Worm (Caenorhabditis elegans) whole organism, L4 larva: ENCODE data around the gene chpf-1.

Experiments used
- F44E2.7 ChIP-seq: fragments of 200-800 bp; sonication (Bioruptor generic); IDR thresholded peaks from 2 replicates; pipeline ENCODE4 v2.1.2; 2022; ENCODE audit warnings: missing genetic modification characterization, missing compliant biosample characterization
- F49E8.2 ChIP-seq: sonication (generic microtip); optimal IDR thresholded peaks from 2 replicates; lab custom pipeline; 2016; ENCODE audit warnings: missing compliant biosample characterization, mild to moderate bottlenecking, missing genetic modification characterization, borderline replicate concordance
- T20F7.1 ChIP-seq: fragments of 200-800 bp; sonication (Bioruptor generic); optimal IDR thresholded peaks from 2 replicates; lab custom pipeline; 2018; ENCODE audit warnings: mild to moderate bottlenecking, missing genetic modification characterization, missing compliant biosample characterization
- Y48G9A.11 ChIP-seq: fragments of 200-800 bp; sonication (Bioruptor generic); IDR thresholded peaks from 2 replicates; pipeline ENCODE4 v1.3.6; 2022; ENCODE audit warnings: missing genetic modification reagents, missing genetic modification characterization, missing compliant biosample characterization
- Y75B8A.6 ChIP-seq: fragments of 200-800 bp; sonication (Bioruptor generic); IDR thresholded peaks from 2 replicates; pipeline ENCODE4 v1.3.6; 2022; ENCODE audit warnings: missing genetic modification reagents, missing genetic modification characterization, missing compliant biosample characterization
- ZK337.2 ChIP-seq: fragments of 200-800 bp; sonication (Bioruptor generic); IDR thresholded peaks from 2 replicates; pipeline ENCODE4 v1.3.6; 2022; ENCODE audit warnings: missing genetic modification reagents, missing genetic modification characterization, missing compliant biosample characterization
- aly-2 ChIP-seq: sonication (generic microtip); optimal IDR thresholded peaks from 2 replicates; lab custom pipeline; 2018; ENCODE audit warnings: missing biosample characterization, missing genetic modification characterization
- ama-1 ChIP-seq: fragments of 150-350 bp; optimal IDR thresholded peaks from 2 replicates; lab custom pipeline; 2014; ENCODE audit warnings: inconsistent platforms, mixed read lengths
- arid-1 ChIP-seq: fragments of 200-800 bp; sonication (Bioruptor generic); conservative IDR thresholded peaks from 2 replicates; pipeline ENCODE4 v1.3.6; 2022; ENCODE audit warnings: missing genetic modification reagents, missing genetic modification characterization, missing compliant biosample characterization
- ceh-28 ChIP-seq: fragments of 150-350 bp; optimal IDR thresholded peaks from 2 replicates; lab custom pipeline; 2014; ENCODE audit warnings: missing biosample characterization, missing genetic modification reagents, missing genetic modification characterization
- ceh-82 ChIP-seq: sonication (generic microtip); optimal IDR thresholded peaks from 2 replicates; lab custom pipeline; 2017; ENCODE audit warnings: missing biosample characterization, missing genetic modification characterization
- ctbp-1 ChIP-seq: fragments of 200-800 bp; sonication (Bioruptor generic); IDR thresholded peaks from 2 replicates; pipeline ENCODE4 v1.3.6; 2022; ENCODE audit warnings: missing genetic modification reagents, missing genetic modification characterization, missing compliant biosample characterization
- daf-12 ChIP-seq: fragments of 150-350 bp; optimal IDR thresholded peaks from 2 replicates; lab custom pipeline; 2014; ENCODE audit warnings: missing biosample characterization, missing genetic modification reagents, missing genetic modification characterization
- daf-16 ChIP-seq, 3 experiments: sonication (generic microtip); optimal IDR thresholded peaks; 2 replicates each; lab custom pipeline; 2016 to 2017; ENCODE audit warnings: missing genetic modification characterization in 3 of 3, missing genetic modification reagents in 3 of 3, mild to moderate bottlenecking in 2 of 3, missing compliant biosample characterization in 2 of 3, missing biosample characterization in 1 of 3, moderate library complexity in 1 of 3
- dmd-6 ChIP-seq: fragments of 200-800 bp; sonication (Bioruptor generic); IDR thresholded peaks from 2 replicates; pipeline ENCODE4 v1.3.6; 2022; ENCODE audit warnings: missing genetic modification reagents, missing genetic modification characterization, missing compliant biosample characterization
- dmd-9 ChIP-seq: fragments of 200-800 bp; sonication (Bioruptor generic); IDR thresholded peaks from 2 replicates; pipeline ENCODE4 v1.3.6; 2022; ENCODE audit warnings: missing genetic modification reagents, missing genetic modification characterization, missing compliant biosample characterization
- dpl-1 ChIP-seq: fragments of 150-350 bp; optimal IDR thresholded peaks from 2 replicates; lab custom pipeline; 2014; ENCODE audit warnings: missing biosample characterization, missing genetic modification reagents, missing genetic modification characterization
- dve-1 ChIP-seq: sonication (generic microtip); optimal IDR thresholded peaks from 2 replicates; lab custom pipeline; 2017; ENCODE audit warnings: antibody characterized with exemption, mild to moderate bottlenecking, missing genetic modification characterization, missing compliant biosample characterization; ENCODE audit not compliant: insufficient read depth
- egl-43 ChIP-seq: fragments of 200-800 bp; sonication (Bioruptor generic); IDR thresholded peaks from 2 replicates; pipeline ENCODE4 v1.3.6; 2022; ENCODE audit warnings: missing genetic modification reagents, missing genetic modification characterization, missing compliant biosample characterization
- fkh-10 ChIP-seq: fragments of 150-350 bp; optimal IDR thresholded peaks from 2 replicates; lab custom pipeline; 2014; ENCODE audit warnings: missing biosample characterization, missing genetic modification reagents, missing genetic modification characterization
- fos-1 ChIP-seq: fragments of 150-350 bp; optimal IDR thresholded peaks from 2 replicates; lab custom pipeline; 2014; ENCODE audit warnings: missing biosample characterization, missing genetic modification characterization
- gei-8 ChIP-seq: fragments of 200-800 bp; sonication (Bioruptor generic); optimal IDR thresholded peaks from 2 replicates; lab custom pipeline; 2018; ENCODE audit warnings: mild to moderate bottlenecking, missing genetic modification characterization, missing compliant biosample characterization
- hif-1 ChIP-seq, 2 experiments: sonication (generic microtip); optimal IDR thresholded peaks; 2 replicates each; lab custom pipeline; 2016 to 2017; ENCODE audit warnings: missing compliant biosample characterization in 2 of 2, missing genetic modification characterization in 2 of 2, missing genetic modification reagents in 2 of 2, missing genotype in 2 of 2, mild to moderate bottlenecking in 1 of 2
- hlh-11 ChIP-seq: fragments of 200-800 bp; sonication (Bioruptor generic); optimal IDR thresholded peaks from 2 replicates; lab custom pipeline; 2018; ENCODE audit warnings: mild to moderate bottlenecking, missing genetic modification characterization, missing compliant biosample characterization
- hlh-30 ChIP-seq: sonication (generic microtip); optimal IDR thresholded peaks from 2 replicates; lab custom pipeline; 2017; ENCODE audit warnings: antibody characterized with exemption, mild to moderate bottlenecking, missing genetic modification characterization, missing compliant biosample characterization; ENCODE audit not compliant: insufficient read depth
- jun-1 ChIP-seq: fragments of 150-350 bp; optimal IDR thresholded peaks from 2 replicates; lab custom pipeline; 2014; ENCODE audit warnings: missing biosample characterization, missing genetic modification reagents, missing genetic modification characterization
- lin-1 ChIP-seq: fragments of 200-800 bp; sonication (Bioruptor generic); IDR thresholded peaks from 2 replicates; pipeline ENCODE4 v1.3.6; 2022; ENCODE audit warnings: missing genetic modification reagents, missing genetic modification characterization, missing compliant biosample characterization
- lin-13 ChIP-seq: fragments of 150-350 bp; optimal IDR thresholded peaks from 2 replicates; lab custom pipeline; 2014; ENCODE audit warnings: missing biosample characterization, missing genetic modification reagents, missing genetic modification characterization
- lin-29 ChIP-seq: fragments of 200-800 bp; sonication (Bioruptor generic); IDR thresholded peaks from 2 replicates; pipeline ENCODE4 v1.3.6; 2022; ENCODE audit warnings: missing genetic modification reagents, missing genetic modification characterization, missing compliant biosample characterization
- lin-38 ChIP-seq: fragments of 200-800 bp; sonication (Bioruptor generic); IDR thresholded peaks from 2 replicates; pipeline ENCODE4 v1.3.6; 2022; ENCODE audit warnings: missing genetic modification reagents, missing genetic modification characterization, missing compliant biosample characterization
- lir-3 ChIP-seq: sonication (generic microtip); optimal IDR thresholded peaks from 2 replicates; lab custom pipeline; 2016; ENCODE audit warnings: mild to moderate bottlenecking, missing genetic modification characterization, missing compliant biosample characterization
- lsy-2 ChIP-seq, 2 experiments: fragments of 150-350 bp in 1 of 2; sonication (generic microtip) in 1 of 2; optimal IDR thresholded peaks; 2 replicates each; lab custom pipeline; 2014 to 2017; ENCODE audit warnings: missing biosample characterization in 2 of 2, missing genetic modification characterization in 2 of 2
- mdl-1 ChIP-seq, 2 experiments: fragments of 150-350 bp in 1 of 2; sonication (generic microtip) in 1 of 2; optimal IDR thresholded peaks; 2 replicates each; lab custom pipeline; 2014 to 2017; ENCODE audit warnings: missing biosample characterization in 2 of 2, missing genetic modification characterization in 2 of 2
- mes-2 ChIP-seq: sonication (generic microtip); optimal IDR thresholded peaks from 2 replicates; lab custom pipeline; 2016; ENCODE audit warnings: missing genotype, mild to moderate bottlenecking, missing genetic modification characterization, missing compliant biosample characterization; ENCODE audit not compliant: poor library complexity, severe bottlenecking
- mxl-2 ChIP-seq: fragments of 200-800 bp; sonication (Bioruptor generic); conservative IDR thresholded peaks from 2 replicates; pipeline ENCODE4 v1.3.6; 2022; ENCODE audit warnings: missing genetic modification reagents, missing genetic modification characterization, missing compliant biosample characterization
- mxl-3 ChIP-seq: fragments of 200-800 bp; sonication (Bioruptor generic); optimal IDR thresholded peaks from 2 replicates; lab custom pipeline; 2018; ENCODE audit warnings: mild to moderate bottlenecking, missing genetic modification characterization, missing compliant biosample characterization
- nhr-11 ChIP-seq: fragments of 150-350 bp; optimal IDR thresholded peaks from 2 replicates; lab custom pipeline; 2014; ENCODE audit warnings: missing biosample characterization, missing genetic modification characterization
- nhr-28 ChIP-seq: fragments of 150-350 bp; optimal IDR thresholded peaks from 2 replicates; lab custom pipeline; 2014; ENCODE audit warnings: missing biosample characterization, missing genetic modification characterization
- nhr-42 ChIP-seq: fragments of 200-800 bp; sonication (Bioruptor generic); IDR thresholded peaks from 2 replicates; pipeline ENCODE4 v1.3.6; 2022; ENCODE audit warnings: missing genetic modification characterization, missing compliant biosample characterization
- saeg-2 ChIP-seq: fragments of 200-800 bp; sonication (Bioruptor generic); IDR thresholded peaks from 2 replicates; pipeline ENCODE4 v1.3.6; 2022; ENCODE audit warnings: missing genetic modification reagents, missing genetic modification characterization, missing compliant biosample characterization
- skn-1 ChIP-seq: fragments of 150-350 bp; optimal IDR thresholded peaks from 2 replicates; lab custom pipeline; 2014; ENCODE audit warnings: missing biosample characterization, missing genetic modification characterization
- tag-97 ChIP-seq: fragments of 200-800 bp; sonication (Bioruptor generic); IDR thresholded peaks from 2 replicates; pipeline ENCODE4 v1.3.6; 2022; ENCODE audit warnings: missing genetic modification characterization, missing compliant biosample characterization
- unc-130 ChIP-seq: sonication (generic microtip); optimal IDR thresholded peaks from 2 replicates; lab custom pipeline; 2016; ENCODE audit warnings: missing genetic modification reagents, missing genetic modification characterization, missing compliant biosample characterization
- unc-62 ChIP-seq, 3 experiments: fragments of 150-350 bp in 1 of 3; sonication (generic microtip); optimal IDR thresholded peaks in 2 of 3; peaks in 1 of 3; 1 replicate in 1 of 3; 2 replicates in 2 of 3; lab custom pipeline; 2014 to 2017; ENCODE audit warnings: missing biosample characterization in 3 of 3, missing genetic modification characterization in 3 of 3, missing genetic modification reagents in 3 of 3, missing genotype in 1 of 3
- zag-1 ChIP-seq: fragments of 150-350 bp; optimal IDR thresholded peaks from 2 replicates; lab custom pipeline; 2014; ENCODE audit warnings: missing biosample characterization, missing genetic modification characterization
- zfp-2 ChIP-seq: sonication (generic microtip); optimal IDR thresholded peaks from 2 replicates; lab custom pipeline; 2016; ENCODE audit warnings: mild to moderate bottlenecking, missing genetic modification characterization, missing compliant biosample characterization

The chpf-1 gene

DNA sequence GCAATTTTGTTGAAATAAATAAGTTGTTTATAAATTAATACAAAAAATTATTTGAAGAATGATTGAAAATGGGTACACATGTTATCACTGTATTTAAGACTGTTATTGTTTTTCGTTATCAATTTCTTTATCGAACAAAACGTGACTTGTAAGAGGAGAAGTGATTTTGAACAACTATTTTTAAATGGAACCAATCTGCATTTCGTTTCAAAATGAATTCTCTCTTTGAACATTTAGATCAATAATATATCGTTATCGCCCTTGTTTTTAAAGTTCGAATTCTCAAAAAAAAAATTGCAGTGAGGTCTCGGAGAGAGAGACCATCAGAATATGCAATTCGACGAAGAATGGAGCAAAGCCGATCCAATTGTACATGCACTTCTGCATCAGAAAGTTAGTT, 24.1 kb downstream of the chpf-1 start, which contains the start of gene cul-5:
Gene cul-5 (plus strand): TSS at position 301 of the 400 bp plus-strand sequence.
- TF ChIP-seq dve-1 (tag; lab: Kevin White, UChicago) = peak; percentile 4
- TF ChIP-seq ceh-28 (tag; lab: Kevin White, UChicago) = no peak
- no peak for TF ChIP-seq daf-16 (GFP tag; optimal IDR thresholded peaks at IDR 0.05; lab: Kevin White, UChicago)
- TF ChIP-seq daf-16 (tag; optimal IDR thresholded peaks at IDR 0.05; lab: Kevin White, UChicago) = peak; percentile 49
- TF ChIP-seq F49E8.2 (tag; lab: Kevin White, UChicago) = no peak
- TF ChIP-seq unc-62 (GFP tag; optimal IDR thresholded peaks at IDR 0.05 in 1 of 2; lab: Kevin White, UChicago) = no peak
- no peak for TF ChIP-seq unc-62 (tag; optimal IDR thresholded peaks at IDR 0.05; lab: Kevin White, UChicago)
- peak in 1 of 2 experiments; percentile 74 for TF ChIP-seq hif-1 (tag; optimal IDR thresholded peaks at IDR 0.05; lab: Kevin White, UChicago)
- peak; percentile 27 for TF ChIP-seq nhr-28
- no peak for TF ChIP-seq lin-1 (GFP tag; lab: Robert Waterston, UW)

DNA sequence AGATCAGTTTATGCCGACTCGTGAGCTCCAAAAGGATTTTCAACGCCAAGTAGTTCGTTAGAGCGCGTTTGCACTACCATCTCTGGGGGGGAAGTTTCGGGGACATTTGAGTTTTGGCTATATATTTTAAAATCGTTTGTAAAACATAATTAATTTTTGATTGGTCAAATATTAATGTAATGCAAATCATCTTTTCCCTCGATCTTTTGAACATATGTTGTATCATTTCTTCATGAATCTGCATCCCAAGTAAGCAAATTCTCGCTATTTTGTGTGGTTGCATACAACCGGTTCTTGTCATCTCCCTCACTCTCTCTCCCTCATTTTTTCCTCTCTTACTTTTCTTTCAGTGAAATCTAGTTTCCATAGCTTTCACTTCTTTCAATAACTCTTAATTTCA, 25.1 kb downstream of the chpf-1 start:
- TF ChIP-seq Y48G9A.11 (GFP tag; lab: Robert Waterston, UW) (no peak), lin-13 (GFP tag; lab: Kevin White, UChicago) (no peak), dmd-9 (GFP tag; lab: Robert Waterston, UW) (no peak), gei-8 (GFP tag; lab: Kevin White, UChicago) (no peak), egl-43 (GFP tag; lab: Robert Waterston, UW) (0 out of 2 replicates have a peak, but pooled peaks have one; percentile 25), saeg-2 (GFP tag; lab: Robert Waterston, UW) (no peak), unc-62 (GFP tag; optimal IDR thresholded peaks at IDR 0.05 in 1 of 2; lab: Kevin White, UChicago) (no peak), unc-62 (tag; optimal IDR thresholded peaks at IDR 0.05; lab: Kevin White, UChicago) (no peak), tag-97 (GFP tag; lab: Robert Waterston, UW) (no peak), mxl-3 (peak; percentile 24), ceh-82 (tag; lab: Kevin White, UChicago) (no peak), arid-1 (GFP tag; lab: Robert Waterston, UW) (no peak), F44E2.7 (GFP tag; lab: Robert Waterston, UW) (no peak), mxl-2 (GFP tag; lab: Robert Waterston, UW) (no peak), Y75B8A.6 (GFP tag; lab: Robert Waterston, UW) (no peak), daf-12 (tag; lab: Kevin White, UChicago) (no peak), dve-1 (tag; lab: Kevin White, UChicago) (peak; percentile 60), nhr-11 (peak; percentile 33), lin-29 (GFP tag; lab: Robert Waterston, UW) (no peak), ctbp-1 (GFP tag; lab: Robert Waterston, UW) (0 out of 2 replicates have a peak, but pooled peaks have one; percentile 22), F49E8.2 (tag; lab: Kevin White, UChicago) (no peak), dpl-1 (peak; percentile 27), hif-1 (tag; optimal IDR thresholded peaks at IDR 0.05; lab: Kevin White, UChicago) (peak in 1 of 2 experiments; percentile 72), zag-1 (tag; lab: Kevin White, UChicago) (peak; percentile 32), jun-1 (tag; lab: Kevin White, UChicago) (no peak), fkh-10 (peak; percentile 53), lir-3 (tag; lab: Kevin White, UChicago) (no peak), hlh-30 (tag; lab: Kevin White, UChicago) (peak; percentile 64), lin-1 (GFP tag; lab: Robert Waterston, UW) (no peak), T20F7.1 (GFP tag; lab: Kevin White, UChicago) (peak; percentile 51), skn-1 (tag; lab: Kevin White, UChicago) (no peak), nhr-28 (peak; percentile 40), mes-2 (peak; percentile 38), dmd-6 (GFP tag; lab: Robert Waterston, UW) (peak; percentile 16; the same call in 1 of the 2 replicates), nhr-42 (GFP tag; lab: Robert Waterston, UW) (no peak), aly-2 (tag; lab: Kevin White, UChicago) (no peak), fos-1 (tag; lab: Kevin White, UChicago) (no peak), hlh-11 (tag; lab: Kevin White, UChicago) (peak; percentile 59), ama-1 (lab: Kevin White, UChicago) (no peak), lin-38 (GFP tag; lab: Robert Waterston, UW) (peak; percentile 93), lsy-2 (tag; optimal IDR thresholded peaks at IDR 0.05; lab: Kevin White, UChicago) (peak in 1 of 2 experiments; percentile 64), ZK337.2 (no peak), zfp-2 (tag; lab: Kevin White, UChicago) (no peak), unc-130 (GFP tag; lab: Kevin White, UChicago) (peak; percentile 17), mdl-1 (tag; optimal IDR thresholded peaks at IDR 0.05; lab: Kevin White, UChicago) (peak in 1 of 2 experiments; percentile 17)
